Fruit fly (Drosophila melanogaster) whole organism, adult: Measurements from ENCODE around the gene CG3345.
A peak's percentile ranks its signal among the peaks of the same experiment; 100 is the strongest.

Source experiments
- CG11617 ChIP-seq: fragments of 200-800 bp; sonication (Bioruptor generic); optimal IDR thresholded peaks from 2 replicates; lab custom pipeline; 2017; ENCODE audit warnings: mild to moderate bottlenecking, missing biosample characterization, missing genetic modification reagents, missing genetic modification characterization
- CG12768 ChIP-seq: fragments of 200-800 bp; sonication (Bioruptor generic); optimal IDR thresholded peaks from 2 replicates; lab custom pipeline; 2017; ENCODE audit warnings: missing biosample characterization, missing genetic modification characterization, mild to moderate bottlenecking, moderate library complexity, missing genetic modification reagents
- CG14711 ChIP-seq: fragments of 200-800 bp; sonication (Bioruptor generic); optimal IDR thresholded peaks from 2 replicates; lab custom pipeline; 2018; ENCODE audit warnings: missing biosample characterization, mild to moderate bottlenecking, missing genetic modification characterization, moderate library complexity
- CG1620 ChIP-seq: fragments of 200-800 bp; sonication (Bioruptor generic); optimal IDR thresholded peaks from 2 replicates; lab custom pipeline; 2016; ENCODE audit warnings: missing biosample characterization, missing genetic modification characterization
- CG33017 ChIP-seq: fragments of 200-800 bp; sonication (Bioruptor generic); optimal IDR thresholded peaks from 2 replicates; lab custom pipeline; 2018; ENCODE audit warnings: missing biosample characterization, mild to moderate bottlenecking, missing genetic modification characterization, moderate library complexity
- CG5204 ChIP-seq: fragments of 200-800 bp; sonication (Bioruptor generic); optimal IDR thresholded peaks from 2 replicates; lab custom pipeline; 2016; ENCODE audit warnings: missing biosample characterization, missing genetic modification characterization
- CG7045 ChIP-seq: fragments of 200-800 bp; sonication (Bioruptor generic); optimal IDR thresholded peaks from 2 replicates; lab custom pipeline; 2017; ENCODE audit warnings: missing biosample characterization, mild to moderate bottlenecking, missing genetic modification characterization
- CG7101 ChIP-seq: fragments of 200-800 bp; sonication (Bioruptor generic); optimal IDR thresholded peaks from 2 replicates; lab custom pipeline; 2018; ENCODE audit warnings: missing biosample characterization, mild to moderate bottlenecking, missing genetic modification characterization, moderate library complexity
- Clk ChIP-seq: fragments of 200-800 bp; sonication (Bioruptor generic); optimal IDR thresholded peaks from 2 replicates; lab custom pipeline; 2017; ENCODE audit warnings: missing biosample characterization, missing genetic modification characterization
- Crg-1 ChIP-seq: fragments of 200-800 bp; sonication (Bioruptor generic); optimal IDR thresholded peaks from 2 replicates; lab custom pipeline; 2016; ENCODE audit warnings: missing biosample characterization, missing genetic modification characterization
- Hr96 ChIP-seq: fragments of 200-800 bp; sonication (Bioruptor generic); optimal IDR thresholded peaks from 2 replicates; lab custom pipeline; 2016; ENCODE audit warnings: missing biosample characterization, missing genetic modification characterization
- Mnt ChIP-seq: fragments of 200-800 bp; sonication (Bioruptor generic); optimal IDR thresholded peaks from 2 replicates; lab custom pipeline; 2016; ENCODE audit warnings: missing biosample characterization, mild to moderate bottlenecking, missing genetic modification characterization
- bab1 ChIP-seq: fragments of 200-800 bp; sonication (Bioruptor generic); optimal IDR thresholded peaks from 3 replicates; lab custom pipeline; 2019; ENCODE audit warnings: missing biosample characterization, mild to moderate bottlenecking, missing genetic modification characterization, moderate library complexity
- cic ChIP-seq: fragments of 200-800 bp; sonication (Bioruptor generic); optimal IDR thresholded peaks from 2 replicates; lab custom pipeline; 2017; ENCODE audit warnings: missing biosample characterization, mild to moderate bottlenecking, missing genetic modification characterization, moderate library complexity
- cnc ChIP-seq, 2 experiments: fragments of >200 bp; optimal IDR thresholded peaks; 2 replicates each; lab custom pipeline; 2017
- kay ChIP-seq: fragments of 200-800 bp; sonication (Bioruptor generic); peaks from one replicate; lab custom pipeline; 2016; ENCODE audit warnings: missing biosample characterization, missing genetic modification characterization, borderline replicate concordance
- ovo ChIP-seq: fragments of 200-800 bp; sonication (Bioruptor generic); optimal IDR thresholded peaks from 2 replicates; lab custom pipeline; 2016; ENCODE audit warnings: missing biosample characterization, missing genetic modification characterization
- pad ChIP-seq: fragments of 200-800 bp; sonication (Bioruptor generic); optimal IDR thresholded peaks from 3 replicates; lab custom pipeline; 2017; ENCODE audit warnings: missing biosample characterization, missing genetic modification characterization, mild to moderate bottlenecking, moderate library complexity, missing genetic modification reagents
- tj ChIP-seq: fragments of 200-800 bp; sonication (Bioruptor generic); optimal IDR thresholded peaks from 3 replicates; lab custom pipeline; 2017; ENCODE audit warnings: missing biosample characterization, mild to moderate bottlenecking, missing genetic modification characterization, moderate library complexity
- toe ChIP-seq: fragments of 200-800 bp; sonication (Bioruptor generic); optimal IDR thresholded peaks from 2 replicates; lab custom pipeline; 2016; ENCODE audit warnings: missing biosample characterization, missing genetic modification characterization

Gene CG3345

DNA sequence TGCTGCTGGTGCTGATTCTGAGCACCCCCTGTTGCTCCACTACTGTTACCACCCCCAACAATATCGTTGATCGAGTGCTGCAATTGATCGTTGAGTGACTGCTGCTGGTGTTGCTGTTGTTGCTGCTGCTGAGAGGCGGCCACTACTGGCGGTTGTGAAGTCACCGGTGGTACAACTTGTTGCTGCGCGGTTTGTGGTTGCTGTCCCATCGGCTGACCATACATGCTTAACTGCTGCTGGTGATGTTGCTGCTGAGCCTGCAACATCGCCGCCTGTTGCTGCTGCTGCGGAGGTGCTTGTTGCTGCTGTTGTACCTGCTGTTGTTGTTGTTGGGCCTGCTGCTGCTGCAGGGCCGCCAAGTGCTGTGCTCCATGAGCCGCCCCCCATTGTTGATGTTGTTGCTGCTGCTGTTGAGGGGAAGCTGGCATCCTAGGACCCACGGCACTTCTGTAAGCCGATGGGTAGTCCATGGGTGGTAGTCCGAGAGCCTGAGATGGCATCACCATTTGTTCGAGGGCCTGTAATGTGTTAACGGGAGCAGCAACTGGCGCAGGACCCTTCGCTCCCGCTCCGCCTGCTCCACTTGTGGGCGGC, 28.6 kb upstream of the CG3345 start:
- TF ChIP-seq cic (no peak), pad (GFP tag; lab: Kevin White, UChicago) (no peak)

DNA sequence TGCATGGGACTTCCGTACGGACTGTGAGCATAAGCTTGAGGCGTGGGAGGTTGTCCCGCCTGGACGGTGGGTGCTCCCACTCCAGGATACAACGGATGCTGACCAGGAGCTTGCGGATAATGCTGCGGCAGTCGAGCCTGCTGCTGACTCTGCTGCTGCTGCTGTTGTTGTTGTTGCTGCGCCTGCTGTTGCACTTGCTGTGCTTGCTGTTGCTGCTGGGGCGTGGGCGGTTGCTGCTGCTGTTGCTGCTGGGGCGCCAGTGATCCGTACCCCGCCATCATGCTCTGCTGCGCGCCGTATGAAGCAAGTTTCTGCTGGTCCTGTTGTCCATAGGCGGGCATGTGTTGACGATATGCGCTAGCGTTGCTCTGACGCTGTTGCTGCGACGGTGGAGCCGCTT, 27.5 kb upstream of the CG3345 start:
- no peak for TF ChIP-seq CG1620 (GFP tag; lab: Kevin White, UChicago)
- no peak for TF ChIP-seq kay (GFP tag; lab: Kevin White, UChicago)
- TF ChIP-seq CG33017 (tag; lab: Kevin White, UChicago) = no peak
- no peak for TF ChIP-seq CG14711 (tag; lab: Kevin White, UChicago)
- no peak for TF ChIP-seq Mnt (GFP tag; lab: Kevin White, UChicago)
- TF ChIP-seq toe (GFP tag; lab: Kevin White, UChicago) = no peak

DNA sequence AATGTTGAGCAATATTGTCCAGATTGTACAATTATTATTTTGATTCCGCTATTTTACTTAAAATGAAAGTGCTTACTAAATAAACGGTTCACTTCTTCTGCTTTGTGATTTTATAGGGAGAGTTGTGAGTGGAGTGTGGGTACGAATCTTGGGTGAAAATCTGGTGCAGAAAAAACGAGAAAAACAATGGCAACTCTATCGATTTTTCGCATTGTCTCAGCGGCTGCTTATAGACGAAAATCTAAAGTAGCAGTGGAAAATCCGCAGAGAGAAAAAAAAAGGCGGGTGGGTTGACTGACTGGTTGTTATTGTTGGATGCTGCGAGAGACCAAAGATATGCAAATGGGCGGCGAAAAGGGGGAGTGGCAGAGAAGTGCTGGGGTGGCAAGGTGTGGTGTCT, 25.8 kb upstream of the CG3345 start:
- no peak for TF ChIP-seq cnc (optimal IDR thresholded peaks at IDR 0.05; lab: Kevin White, UChicago)
- no peak for TF ChIP-seq tj (GFP tag; lab: Kevin White, UChicago)
- TF ChIP-seq CG1620 (GFP tag; lab: Kevin White, UChicago) = no peak
- no peak for TF ChIP-seq Crg-1 (GFP tag; lab: Kevin White, UChicago)
- TF ChIP-seq CG33017 (tag; lab: Kevin White, UChicago) = no peak
- TF ChIP-seq kay (GFP tag; lab: Kevin White, UChicago) = no peak
- no peak for TF ChIP-seq Mnt (GFP tag; lab: Kevin White, UChicago)
- no peak for TF ChIP-seq ovo (GFP tag; lab: Kevin White, UChicago)
- TF ChIP-seq CG7045 (GFP tag; lab: Kevin White, UChicago) = no peak
- TF ChIP-seq cic = no peak
- TF ChIP-seq CG14711 (tag; lab: Kevin White, UChicago) = no peak
- TF ChIP-seq CG5204 = no peak
- TF ChIP-seq toe (GFP tag; lab: Kevin White, UChicago) = no peak
- no peak for TF ChIP-seq Clk (GFP tag; lab: Kevin White, UChicago)
- TF ChIP-seq CG7101 (tag; lab: Kevin White, UChicago) = no peak
- no peak for TF ChIP-seq Hr96 (GFP tag; lab: Kevin White, UChicago)
- TF ChIP-seq CG11617 (GFP tag; lab: Kevin White, UChicago) = no peak
- TF ChIP-seq pad (GFP tag; lab: Kevin White, UChicago) = no peak
- TF ChIP-seq CG12768 (GFP tag; lab: Kevin White, UChicago) = no peak

DNA sequence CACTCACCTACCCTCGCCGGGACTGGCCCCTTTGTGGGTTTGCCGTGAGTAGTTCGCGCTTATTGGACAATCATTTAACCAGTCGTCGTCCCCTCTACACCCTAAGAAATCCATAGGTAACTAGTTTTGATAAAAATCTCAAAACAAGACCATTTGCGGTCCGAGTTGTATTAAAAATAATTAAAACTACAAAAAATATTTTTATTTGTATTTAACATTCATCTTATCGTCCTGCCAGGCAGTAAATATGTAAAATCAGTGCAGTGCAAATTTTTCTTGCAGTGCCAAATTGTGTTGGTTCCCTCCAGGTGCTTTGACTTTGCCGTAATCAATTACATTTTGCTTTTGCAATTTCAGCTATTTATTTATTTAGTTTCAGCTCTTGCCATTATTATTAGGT, 25.1 kb upstream of the CG3345 start:
- TF ChIP-seq cnc (optimal IDR thresholded peaks at IDR 0.05; lab: Kevin White, UChicago) (no peak), cic (no peak), Clk (GFP tag; lab: Kevin White, UChicago) (no peak), Hr96 (GFP tag; lab: Kevin White, UChicago) (no peak), CG7101 (tag; lab: Kevin White, UChicago) (no peak), toe (GFP tag; lab: Kevin White, UChicago) (no peak), CG5204 (no peak), CG7045 (GFP tag; lab: Kevin White, UChicago) (no peak), Mnt (GFP tag; lab: Kevin White, UChicago) (no peak), CG1620 (GFP tag; lab: Kevin White, UChicago) (no peak), ovo (GFP tag; lab: Kevin White, UChicago) (no peak), CG12768 (GFP tag; lab: Kevin White, UChicago) (no peak), CG11617 (GFP tag; lab: Kevin White, UChicago) (no peak), CG14711 (tag; lab: Kevin White, UChicago) (no peak), CG33017 (tag; lab: Kevin White, UChicago) (no peak)

DNA sequence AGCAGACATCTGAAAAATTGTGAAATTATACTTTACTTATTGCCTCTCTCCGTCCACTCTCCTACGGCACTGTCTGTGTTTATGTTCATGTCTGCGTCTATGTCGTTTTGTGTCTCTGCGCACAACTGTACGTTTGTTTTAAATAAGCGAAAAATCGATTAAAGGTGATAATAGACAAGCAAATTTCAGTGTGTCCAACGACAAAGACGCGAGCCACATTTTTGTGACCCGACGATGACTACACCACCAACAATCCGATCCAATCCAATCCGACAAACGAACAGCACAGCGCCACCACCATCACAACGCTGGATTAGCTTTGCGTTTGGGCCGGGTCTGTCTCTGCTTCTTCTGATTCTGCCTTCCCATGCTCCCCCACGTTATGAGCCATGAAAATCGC, 24.3 kb upstream of the CG3345 start:
- TF ChIP-seq CG7045 (GFP tag; lab: Kevin White, UChicago) (no peak), CG33017 (tag; lab: Kevin White, UChicago) (no peak), Hr96 (GFP tag; lab: Kevin White, UChicago) (no peak), ovo (GFP tag; lab: Kevin White, UChicago) (no peak)

DNA sequence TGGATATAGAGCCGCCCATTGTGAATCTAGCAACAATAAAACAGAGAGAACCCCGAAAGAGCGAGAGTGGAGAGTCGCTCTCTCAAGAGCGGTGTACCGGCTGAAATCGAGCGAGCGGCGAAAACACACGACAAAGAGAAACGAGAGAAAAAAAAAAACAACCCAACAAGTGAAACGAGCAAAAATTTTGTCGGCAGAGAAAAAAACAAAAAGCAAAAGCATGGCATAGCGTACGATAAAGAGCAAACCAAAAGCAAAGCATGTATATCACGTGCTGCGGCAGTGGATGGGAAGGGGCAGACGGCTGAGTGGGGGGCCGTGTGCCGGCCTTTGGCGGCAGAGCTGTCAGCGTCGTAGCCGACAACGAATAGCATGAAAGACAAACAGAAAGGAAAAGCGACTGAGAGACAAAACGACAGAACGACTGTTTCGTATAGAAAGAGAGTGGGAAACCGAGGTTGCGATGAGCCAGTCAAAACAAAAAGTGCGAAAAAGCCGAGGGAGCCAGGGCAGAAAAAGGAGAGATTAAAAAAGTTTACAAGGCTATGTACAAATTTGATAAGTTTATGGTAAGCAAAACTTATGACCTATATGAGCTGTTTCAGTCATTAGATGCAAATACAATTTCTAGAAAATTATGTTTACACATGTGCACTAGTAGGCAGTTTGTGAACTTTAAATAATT, 22.1 kb upstream of the CG3345 start:
- TF ChIP-seq tj (GFP tag; lab: Kevin White, UChicago) (peak; percentile 68), cic (peak; percentile 49), Mnt (GFP tag; lab: Kevin White, UChicago) (peak; percentile 78), Hr96 (GFP tag; lab: Kevin White, UChicago) (no peak), CG33017 (tag; lab: Kevin White, UChicago) (no peak), CG7045 (GFP tag; lab: Kevin White, UChicago) (peak; percentile 4), CG5204 (no peak), toe (GFP tag; lab: Kevin White, UChicago) (no peak), Clk (GFP tag; lab: Kevin White, UChicago) (no peak), kay (GFP tag; lab: Kevin White, UChicago) (no peak), cnc (optimal IDR thresholded peaks at IDR 0.05; lab: Kevin White, UChicago) (no peak), CG1620 (GFP tag; lab: Kevin White, UChicago) (no peak), CG7101 (tag; lab: Kevin White, UChicago) (no peak), Crg-1 (GFP tag; lab: Kevin White, UChicago) (peak; percentile 2), bab1 (GFP tag; lab: Kevin White, UChicago) (no peak), CG11617 (GFP tag; lab: Kevin White, UChicago) (peak; percentile 61), CG14711 (tag; lab: Kevin White, UChicago) (no peak), ovo (GFP tag; lab: Kevin White, UChicago) (no peak), CG12768 (GFP tag; lab: Kevin White, UChicago) (peak; percentile 21), pad (GFP tag; lab: Kevin White, UChicago) (no peak)
